Worm (Caenorhabditis elegans): ENCODE results near the gene Y116F11B.17.

DNA sequence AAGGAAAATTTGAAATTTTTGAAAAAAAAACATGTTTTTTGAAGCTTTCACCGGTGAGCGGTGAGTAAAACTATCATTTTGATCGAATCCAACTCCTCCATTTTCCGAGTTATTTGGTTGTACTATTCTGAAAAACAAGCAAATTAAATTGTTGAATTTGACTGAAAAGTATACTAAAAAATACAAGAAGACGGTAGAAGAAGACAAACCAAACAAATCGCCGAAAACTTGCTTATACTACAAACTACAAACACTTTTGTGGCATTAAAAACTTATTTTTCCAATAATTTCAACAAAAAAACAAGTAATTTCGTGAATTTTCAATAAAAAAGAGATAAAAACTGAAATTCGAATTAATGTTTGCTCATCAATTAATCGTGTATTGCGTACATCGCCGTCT, 43.4 kb downstream of the Y116F11B.17 start, which contains the start of gene fbxa-194:
- TF ChIP-seq fos-1 (tag; optimal IDR thresholded peaks at IDR 0.05), result no peak
- TF ChIP-seq dmd-8 (GFP tag; IDR thresholded peaks at IDR 0.05), result no peak
- TF ChIP-seq nhr-77 (tag; optimal IDR thresholded peaks at IDR 0.05), result no peak
- no peak for TF ChIP-seq jun-1 (tag; optimal IDR thresholded peaks at IDR 0.05)
- no peak for TF ChIP-seq fkh-10 (GFP tag; optimal IDR thresholded peaks at IDR 0.05)
